Worm (Caenorhabditis elegans): ENCODE measurements around the gene mkk-4.

DNA sequence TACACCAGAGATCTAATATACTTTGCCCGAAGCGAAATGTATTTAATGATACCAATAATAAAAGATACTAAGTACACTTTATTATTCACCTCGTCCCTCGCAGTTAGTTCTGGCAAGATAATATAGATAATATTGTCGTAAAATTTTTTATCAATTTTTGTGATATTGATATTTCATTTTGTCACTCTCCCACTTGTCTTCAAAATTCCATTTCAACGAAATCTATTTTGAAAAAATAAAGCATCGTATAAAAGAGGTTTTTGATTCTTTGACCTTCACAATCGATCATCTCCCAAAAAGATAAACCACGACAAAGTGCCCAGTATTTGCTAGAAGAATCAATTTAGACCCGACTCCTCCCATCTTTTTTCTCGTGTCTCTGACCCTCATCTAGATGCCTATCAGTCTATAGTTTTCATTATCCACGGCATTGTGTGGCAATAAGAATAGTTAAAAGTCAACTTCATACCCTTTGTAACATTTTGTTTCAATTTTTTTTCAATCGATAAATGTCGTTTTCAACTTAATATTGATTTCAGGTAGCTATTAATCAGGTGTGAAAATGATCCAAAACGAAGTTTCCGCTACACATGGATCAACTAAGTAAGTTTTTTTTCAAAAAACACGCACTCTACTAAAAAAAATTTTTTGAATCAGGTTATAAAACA lies 26.2 kb downstream of the mkk-4 start, which contains the start of gene cbs-1:
- TF ChIP-seq aptf-2 (GFP tag; conservative IDR thresholded peaks at IDR 0.05) = no peak
- TF ChIP-seq rpc-1 (optimal IDR thresholded peaks at IDR 0.05) = no peak
- TF ChIP-seq rpc-1 (tag; optimal IDR thresholded peaks at IDR 0.05) = no peak
- no peak for TF ChIP-seq unc-62 (GFP tag; optimal IDR thresholded peaks at IDR 0.05)
- TF ChIP-seq F49E8.2 (tag; optimal IDR thresholded peaks at IDR 0.05; ENCODE audit: insufficient read depth) = no peak

All from whole organism, young adult.